Fruit fly (Drosophila melanogaster): ENCODE data around the gene MFS3.

Gene MFS3

dm6 chr2L:1150554-1150953 lies 7.6 kb downstream of the MFS3 start, which contains the start of the genes Tfb4 and Vps29 (continued):
- TF ChIP-seq NK7.1 (GFP tag; optimal IDR thresholded peaks at IDR 0.05) (no peak), Side (GFP tag; optimal IDR thresholded peaks at IDR 0.05) (peak; percentile 63), CG10654 (GFP tag; optimal IDR thresholded peaks at IDR 0.05) (peak; percentile 21), D19A (tag; optimal IDR thresholded peaks at IDR 0.05) (no peak), sna (GFP tag; IDR thresholded peaks at IDR 0.05; ENCODE audit: partially characterized antibody) (peak; percentile 89), grn (GFP tag; optimal IDR thresholded peaks at IDR 0.05) (no peak), sim (GFP tag; IDR thresholded peaks at IDR 0.05) (no peak), HLH54F (GFP tag; optimal IDR thresholded peaks at IDR 0.05) (peak; percentile 69), Sin3A (optimal IDR thresholded peaks at IDR 0.05) (no peak), CG2116 (GFP tag; optimal IDR thresholded peaks at IDR 0.05) (peak; percentile 69), tgo (GFP tag; IDR thresholded peaks at IDR 0.05) (0 out of 3 replicates have a peak, but pooled peaks have one; percentile 14), repo (GFP tag; optimal IDR thresholded peaks at IDR 0.05) (peak; percentile 1), Nf-YA (GFP tag; IDR thresholded peaks at IDR 0.05) (no peak), p53 (GFP tag; optimal IDR thresholded peaks at IDR 0.05) (peak; percentile 7), pzg (GFP tag; optimal IDR thresholded peaks at IDR 0.05) (peak; percentile 70), CG10267 (tag; optimal IDR thresholded peaks at IDR 0.05) (peak; percentile 33), CG10979 (tag; optimal IDR thresholded peaks at IDR 0.05) (peak; percentile 35), tx (GFP tag; optimal IDR thresholded peaks at IDR 0.05) (peak; percentile 7), CG3065 (GFP tag; optimal IDR thresholded peaks at IDR 0.05) (peak; percentile 18), knrl (GFP tag; IDR thresholded peaks at IDR 0.05; ENCODE audit: partially characterized antibody) (peak; percentile 71; the same call in 2 of the 3 replicates), CG30431 (GFP tag; optimal IDR thresholded peaks at IDR 0.05) (no peak), CG31224 (GFP tag; IDR thresholded peaks at IDR 0.05) (peak; percentile 36; the same call in 1 of the 2 replicates), CG14050 (GFP tag; IDR thresholded peaks at IDR 0.05) (no peak), Hey (tag; optimal IDR thresholded peaks at IDR 0.05) (no peak), CG17612 (GFP tag; IDR thresholded peaks at IDR 0.05) (no peak), Dfd (GFP tag; optimal IDR thresholded peaks at IDR 0.05) (no peak), Doc3 (GFP tag; IDR thresholded peaks at IDR 0.05; ENCODE audit: partially characterized antibody) (peak; percentile 81), tin (GFP tag; optimal IDR thresholded peaks at IDR 0.05) (peak; percentile 67), bowl (GFP tag; IDR thresholded peaks at IDR 0.05) (peak; percentile 16; the same call in 1 of the 2 replicates), Hsf (GFP tag; optimal IDR thresholded peaks at IDR 0.05) (peak; percentile 54), ato (GFP tag; IDR thresholded peaks at IDR 0.05; ENCODE audit: partially characterized antibody) (peak; percentile 96), caup (GFP tag; optimal IDR thresholded peaks at IDR 0.05; ENCODE audit: severe bottlenecking) (no peak), CG31441 (GFP tag; IDR thresholded peaks at IDR 0.05) (no peak), CG6813 (GFP tag; optimal IDR thresholded peaks at IDR 0.05) (no peak), tap (tag; optimal IDR thresholded peaks at IDR 0.05) (no peak), Neu2 (GFP tag; optimal IDR thresholded peaks at IDR 0.05; ENCODE audit: borderline replicate concordance) (no peak), PHDP (tag; optimal IDR thresholded peaks at IDR 0.05) (no peak), Drgx (GFP tag; IDR thresholded peaks at IDR 0.05) (0 out of 2 replicates have a peak, but pooled peaks have one; percentile 34), pum (GFP tag; optimal IDR thresholded peaks at IDR 0.05) (peak; percentile 42), CHES-1-like (GFP tag; optimal IDR thresholded peaks at IDR 0.05) (peak; percentile 65), CG10543 (GFP tag; optimal IDR thresholded peaks at IDR 0.05) (no peak), CG11723 (GFP tag; optimal IDR thresholded peaks at IDR 0.05) (no peak), klu (GFP tag; IDR thresholded peaks at IDR 0.05) (no peak), Hand (GFP tag; optimal IDR thresholded peaks at IDR 0.05) (no peak), nerfin-1 (tag; optimal IDR thresholded peaks at IDR 0.05) (no peak), gro (GFP tag; optimal IDR thresholded peaks at IDR 0.05) (peak; percentile 18), CkIIα-i1 (GFP tag; IDR thresholded peaks at IDR 0.05) (no peak), org-1 (GFP tag; optimal IDR thresholded peaks at IDR 0.05) (no peak), kni (GFP tag; optimal IDR thresholded peaks at IDR 0.05) (no peak), Hmx (GFP tag; optimal IDR thresholded peaks at IDR 0.05) (no peak), tna (GFP tag; IDR thresholded peaks at IDR 0.05; ENCODE audit: partially characterized antibody) (peak; percentile 96)
